Worm (Caenorhabditis elegans) whole organism, late embryonic: Measurements from ENCODE around the gene F42G2.5.

ENCODE experiments used
- K02D7.2 ChIP-seq: sonication (generic microtip); optimal IDR thresholded peaks from 2 replicates; lab custom pipeline; 2017; ENCODE audit warnings: mild to moderate bottlenecking, missing genetic modification characterization, missing compliant biosample characterization
- K09A11.1 ChIP-seq: sonication (generic microtip); optimal IDR thresholded peaks from 2 replicates; lab custom pipeline; 2017; ENCODE audit warnings: antibody characterized with exemption, mild to moderate bottlenecking, missing genetic modification characterization, missing compliant biosample characterization; ENCODE audit not compliant: insufficient read depth
- T23F11.4 ChIP-seq: fragments of 200-800 bp; sonication (Bioruptor generic); optimal IDR thresholded peaks from 2 replicates; lab custom pipeline; 2018; ENCODE audit warnings: mild to moderate bottlenecking, missing genetic modification characterization, missing compliant biosample characterization
- Y22D7AL.16 ChIP-seq: sonication (generic microtip); optimal IDR thresholded peaks from 2 replicates; lab custom pipeline; 2016; ENCODE audit warnings: missing genetic modification characterization, missing compliant biosample characterization
- ama-1 ChIP-seq: fragments of 150-350 bp; optimal IDR thresholded peaks from 2 replicates; lab custom pipeline; 2014
- ceh-18 ChIP-seq: sonication (generic microtip); optimal IDR thresholded peaks from 2 replicates; lab custom pipeline; 2016; ENCODE audit warnings: missing genetic modification characterization, missing compliant biosample characterization
- ceh-2 ChIP-seq: sonication (generic microtip); optimal IDR thresholded peaks from 2 replicates; lab custom pipeline; 2016; ENCODE audit warnings: missing genotype, missing genetic modification characterization, missing compliant biosample characterization
- ceh-22 ChIP-seq: sonication (generic microtip); optimal IDR thresholded peaks from 2 replicates; lab custom pipeline; 2017; ENCODE audit warnings: missing biosample characterization, missing genetic modification characterization
- ceh-30 ChIP-seq: fragments of 150-350 bp; optimal IDR thresholded peaks from 2 replicates; lab custom pipeline; 2014; ENCODE audit warnings: missing biosample characterization, missing genetic modification characterization
- ceh-34 ChIP-seq: sonication (generic microtip); optimal IDR thresholded peaks from 2 replicates; lab custom pipeline; 2016; ENCODE audit warnings: mild to moderate bottlenecking, missing genetic modification characterization, missing compliant biosample characterization
- ceh-6 ChIP-seq: fragments of 200-800 bp; sonication (Bioruptor generic); optimal IDR thresholded peaks from 2 replicates; lab custom pipeline; 2018; ENCODE audit warnings: mild to moderate bottlenecking, missing genetic modification characterization, missing compliant biosample characterization
- ceh-9 ChIP-seq: sonication (generic microtip); optimal IDR thresholded peaks from 2 replicates; lab custom pipeline; 2016; ENCODE audit warnings: mild to moderate bottlenecking, missing genetic modification characterization, inconsistent platforms, missing compliant biosample characterization
- elt-2 ChIP-seq: sonication (generic microtip); optimal IDR thresholded peaks from 2 replicates; lab custom pipeline; 2016; ENCODE audit warnings: missing genetic modification reagents, missing genetic modification characterization, missing compliant biosample characterization
- elt-4 ChIP-seq: sonication (generic microtip); optimal IDR thresholded peaks from 2 replicates; lab custom pipeline; 2016; ENCODE audit warnings: missing genetic modification characterization, missing compliant biosample characterization
- ets-4 ChIP-seq: sonication (generic microtip); optimal IDR thresholded peaks from 2 replicates; lab custom pipeline; 2016; ENCODE audit warnings: missing genetic modification characterization, missing compliant biosample characterization
- hlh-13 ChIP-seq: fragments of 200-800 bp; sonication (Bioruptor generic); optimal IDR thresholded peaks from 2 replicates; lab custom pipeline; 2018; ENCODE audit warnings: mild to moderate bottlenecking, missing genetic modification characterization, missing compliant biosample characterization
- hlh-30 ChIP-seq: sonication (generic microtip); optimal IDR thresholded peaks from 2 replicates; lab custom pipeline; 2017; ENCODE audit warnings: antibody characterized with exemption, missing genetic modification characterization, missing compliant biosample characterization; ENCODE audit not compliant: insufficient read depth
- hlh-6 ChIP-seq: sonication (generic microtip); optimal IDR thresholded peaks from 2 replicates; lab custom pipeline; 2016; ENCODE audit warnings: missing genotype, missing genetic modification characterization, missing compliant biosample characterization
- hlh-8 ChIP-seq: sonication (generic microtip); optimal IDR thresholded peaks from 2 replicates; lab custom pipeline; 2016; ENCODE audit warnings: missing genotype, missing genetic modification characterization, missing compliant biosample characterization
- mec-3 ChIP-seq: sonication (generic microtip); optimal IDR thresholded peaks from 2 replicates; lab custom pipeline; 2016; ENCODE audit warnings: borderline replicate concordance, missing genetic modification characterization, missing compliant biosample characterization
- nfya-1 ChIP-seq: sonication (generic microtip); optimal IDR thresholded peaks from 2 replicates; lab custom pipeline; 2017; ENCODE audit warnings: missing genetic modification characterization, mild to moderate bottlenecking, missing compliant biosample characterization, antibody characterized with exemption, moderate library complexity
- nhr-11 ChIP-seq: fragments of 150-350 bp; optimal IDR thresholded peaks from 2 replicates; lab custom pipeline; 2014; ENCODE audit warnings: missing biosample characterization, missing genetic modification characterization
- pag-3 ChIP-seq: sonication (generic microtip); optimal IDR thresholded peaks from 2 replicates; lab custom pipeline; 2016; ENCODE audit warnings: missing compliant biosample characterization, missing genetic modification characterization, borderline replicate concordance
- pha-2 ChIP-seq: sonication (generic microtip); optimal IDR thresholded peaks from 2 replicates; lab custom pipeline; 2017; ENCODE audit warnings: mild to moderate bottlenecking, missing genetic modification characterization, missing compliant biosample characterization
- pqm-1 ChIP-seq: sonication (generic microtip); optimal IDR thresholded peaks from 2 replicates; lab custom pipeline; 2016; ENCODE audit warnings: missing genetic modification characterization, missing compliant biosample characterization
- rnt-1 ChIP-seq: sonication (generic microtip); optimal IDR thresholded peaks from 2 replicates; lab custom pipeline; 2016; ENCODE audit warnings: missing genetic modification characterization, missing compliant biosample characterization
- sdc-2 ChIP-seq: sonication (generic microtip); optimal IDR thresholded peaks from 2 replicates; lab custom pipeline; 2016; ENCODE audit warnings: missing genotype, missing genetic modification characterization, missing compliant biosample characterization
- sox-4 ChIP-seq: sonication (generic microtip); optimal IDR thresholded peaks from 2 replicates; lab custom pipeline; 2017; ENCODE audit warnings: mild to moderate bottlenecking, missing genetic modification characterization, inconsistent platforms, missing compliant biosample characterization
- tbx-7 ChIP-seq: sonication (generic microtip); optimal IDR thresholded peaks from 2 replicates; lab custom pipeline; 2016; ENCODE audit warnings: missing genotype, missing genetic modification characterization, missing compliant biosample characterization
- unc-55 ChIP-seq: sonication (generic microtip); optimal IDR thresholded peaks from 2 replicates; lab custom pipeline; 2017; ENCODE audit warnings: missing biosample characterization, missing genetic modification reagents, missing genetic modification characterization
- zip-5 ChIP-seq: sonication (generic microtip); optimal IDR thresholded peaks from 2 replicates; lab custom pipeline; 2016; ENCODE audit warnings: missing genetic modification characterization, missing compliant biosample characterization

The F42G2.5 gene

DNA sequence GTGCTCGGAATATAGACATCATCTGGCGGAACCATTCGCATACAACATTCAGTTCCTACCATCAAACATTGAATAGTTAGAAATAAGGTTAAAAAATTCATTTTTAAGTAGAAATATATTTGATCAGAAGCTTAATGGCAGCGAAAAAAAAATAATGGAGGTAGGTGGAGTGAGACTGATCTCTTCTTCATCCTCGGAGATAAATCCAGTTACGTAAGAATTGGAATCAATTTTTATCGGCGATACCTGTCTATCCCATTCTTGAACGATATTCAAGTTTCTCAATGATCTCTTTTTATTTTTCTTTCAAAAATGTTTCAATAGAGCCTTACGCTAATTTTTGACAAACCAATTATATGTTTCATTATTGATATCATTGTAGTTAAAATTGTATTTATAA is 32.3 kb downstream of the F42G2.5 start, which contains the start of gene F16G10.9:
F16G10.9 (minus strand) TSS at position 101 of the 400 bp plus-strand sequence.
- TF ChIP-seq tbx-7 (tag; lab: Kevin White, UChicago) (no peak), ceh-9 (tag; lab: Kevin White, UChicago) (no peak), pag-3 (no peak), ceh-6 (GFP tag; lab: Kevin White, UChicago) (no peak), ceh-30 (tag; lab: Kevin White, UChicago) (no peak), ceh-34 (tag; lab: Kevin White, UChicago) (no peak), K09A11.1 (tag; lab: Kevin White, UChicago) (no peak)

DNA sequence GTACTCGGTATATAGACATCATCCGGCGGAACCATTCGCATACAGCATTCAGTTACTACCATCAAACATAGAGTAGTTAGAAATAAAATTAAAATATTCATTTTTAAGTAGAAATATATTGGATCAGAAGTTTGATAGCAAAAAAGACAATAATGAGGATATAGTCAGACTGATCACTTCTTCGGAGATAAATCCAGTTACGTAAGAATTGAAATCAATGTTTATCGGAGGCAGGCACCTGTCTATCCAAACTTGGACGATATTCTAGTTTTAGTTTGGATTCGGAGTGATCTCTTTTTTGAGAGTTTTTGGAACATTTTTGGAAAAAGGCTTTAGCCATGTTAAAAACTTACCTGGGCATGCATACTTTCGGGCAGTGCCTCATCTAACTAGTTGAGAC is 34.5 kb downstream of the F42G2.5 start, which contains the start of gene F16G10.8:
F16G10.8 (minus strand) TSS at position 101 of the 400 bp plus-strand sequence.
- no peak for TF ChIP-seq pag-3
- TF ChIP-seq zip-5 (tag; lab: Kevin White, UChicago) = no peak
- no peak for TF ChIP-seq hlh-30
- no peak for TF ChIP-seq Y22D7AL.16 (tag; lab: Kevin White, UChicago)
- TF ChIP-seq hlh-8 = no peak
- TF ChIP-seq sox-4 = no peak
- TF ChIP-seq nhr-11 (tag; lab: Kevin White, UChicago) = no peak
- TF ChIP-seq hlh-13 = no peak
- TF ChIP-seq ama-1 (lab: Kevin White, UChicago) = no peak
- no peak for TF ChIP-seq K02D7.2 (tag; lab: Kevin White, UChicago)
- TF ChIP-seq elt-2 (tag; lab: Kevin White, UChicago) = no peak
- no peak for TF ChIP-seq rnt-1 (tag; lab: Kevin White, UChicago)
- TF ChIP-seq, all 69 proteins: peak for 0

DNA sequence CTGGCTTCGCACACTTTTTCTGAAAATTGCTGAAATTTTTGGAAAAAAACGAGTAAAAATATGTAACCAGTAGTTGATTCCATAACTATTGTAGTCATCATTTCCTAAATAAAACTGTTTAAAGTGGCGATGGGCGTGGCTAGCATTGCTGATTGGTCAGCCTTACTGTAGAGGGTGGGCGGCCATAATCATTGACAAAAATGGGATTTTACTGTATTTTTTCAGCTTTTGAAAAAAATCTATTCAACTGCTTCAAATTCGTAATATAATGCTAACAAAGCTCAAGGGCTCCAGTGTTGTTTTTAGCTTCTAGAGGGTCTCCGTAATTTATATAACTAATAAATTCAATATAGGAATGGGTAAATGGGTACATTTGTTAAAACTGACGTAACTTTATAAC is 37.6 kb downstream of the F42G2.5 start, which contains the start of gene F16G10.7:
F16G10.7 (minus strand) TSS at position 101 of the 400 bp plus-strand sequence.
- TF ChIP-seq T23F11.4 (GFP tag; lab: Kevin White, UChicago) (no peak), nfya-1 (tag; lab: Kevin White, UChicago) (peak; percentile 6), unc-55 (GFP tag; lab: Kevin White, UChicago) (no peak), Y22D7AL.16 (tag; lab: Kevin White, UChicago) (no peak)

DNA sequence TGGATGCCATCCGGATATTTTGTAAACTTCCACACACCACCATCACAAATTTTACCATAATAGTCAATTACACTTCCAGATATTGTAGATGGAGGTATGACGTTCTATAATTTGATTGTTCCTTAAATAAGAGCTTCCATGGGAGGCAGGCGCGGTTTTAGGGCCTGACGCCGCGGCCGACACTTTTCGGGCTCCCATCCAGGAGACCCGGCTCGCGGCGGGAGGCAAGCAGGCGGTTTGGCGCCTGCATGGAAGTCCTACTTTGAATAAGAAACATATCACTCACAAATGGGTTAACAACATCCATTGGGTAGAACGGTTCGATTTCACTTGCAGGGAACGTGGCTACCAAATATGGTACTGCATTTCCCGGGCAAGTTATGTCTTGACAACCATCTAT is 38.1 kb downstream of the F42G2.5 start:
- no peak for TF ChIP-seq hlh-6 (tag; lab: Kevin White, UChicago)
- no peak for TF ChIP-seq ceh-22 (tag; lab: Kevin White, UChicago)
- TF ChIP-seq zip-5 (tag; lab: Kevin White, UChicago) = no peak
- no peak for TF ChIP-seq hlh-13
- TF ChIP-seq elt-4 (tag; lab: Kevin White, UChicago) = no peak
- TF ChIP-seq ceh-18 (tag; lab: Kevin White, UChicago) = no peak
- TF ChIP-seq sdc-2 (tag; lab: Kevin White, UChicago) = no peak
- no peak for TF ChIP-seq pha-2 (tag; lab: Kevin White, UChicago)
- TF ChIP-seq ceh-6 (GFP tag; lab: Kevin White, UChicago) = no peak
- no peak for TF ChIP-seq ets-4 (tag; lab: Kevin White, UChicago)

DNA sequence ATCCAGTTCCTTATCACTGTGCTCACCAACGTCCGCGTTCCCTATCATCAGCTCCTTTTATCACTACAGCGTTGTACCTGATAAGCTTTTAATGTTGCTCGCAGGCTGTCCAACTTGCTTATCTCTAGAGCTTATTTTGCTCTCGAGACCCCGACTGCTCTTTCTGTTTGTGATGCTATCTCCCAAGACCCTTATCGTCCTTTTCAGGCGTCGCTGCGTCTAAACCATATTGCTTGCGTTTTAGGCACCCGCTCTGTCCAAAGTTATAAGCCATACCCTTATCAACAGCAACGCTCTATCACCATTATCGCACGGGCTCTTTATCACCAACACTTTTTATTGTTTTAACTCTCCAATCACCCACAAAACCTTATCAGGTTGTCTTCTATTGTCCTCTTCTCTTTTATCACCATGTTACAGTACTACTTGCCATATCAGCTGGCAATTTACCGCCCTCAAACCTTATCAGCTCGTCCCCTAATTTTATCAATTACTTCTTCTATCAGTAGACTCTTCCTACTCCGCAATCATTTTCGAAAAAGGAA is 39.3 kb downstream of the F42G2.5 start:
- TF ChIP-seq pqm-1 (peak; percentile 98), elt-2 (tag; lab: Kevin White, UChicago) (peak; percentile 100), elt-4 (tag; lab: Kevin White, UChicago) (peak; percentile 36), ets-4 (tag; lab: Kevin White, UChicago) (peak; percentile 57), zip-5 (tag; lab: Kevin White, UChicago) (peak; percentile 70), mec-3 (tag; lab: Kevin White, UChicago) (no peak)

DNA sequence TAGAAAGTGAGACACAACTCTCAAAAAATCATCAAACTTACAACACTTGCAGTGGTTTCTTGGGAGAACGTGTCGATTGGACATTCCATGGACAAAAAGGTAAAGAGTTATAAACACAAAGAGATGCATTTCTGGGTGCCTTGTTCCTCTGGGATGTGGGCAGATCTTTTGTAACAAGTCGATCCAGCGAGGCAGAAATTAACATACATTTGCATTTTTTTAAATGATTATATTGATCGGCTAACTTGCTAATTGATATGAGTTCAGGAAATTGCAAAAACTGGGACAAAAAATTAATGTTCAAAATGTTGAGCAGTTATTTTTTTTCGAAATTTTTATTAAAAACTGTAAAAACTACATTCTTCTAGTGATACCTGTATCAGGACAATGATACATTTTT is 40.0 kb downstream of the F42G2.5 start, which contains the start of gene F16G10.6:
F16G10.6 (minus strand) TSS at position 101 of the 400 bp plus-strand sequence.
- TF ChIP-seq ceh-22 (tag; lab: Kevin White, UChicago) (no peak), unc-55 (GFP tag; lab: Kevin White, UChicago) (no peak), ceh-2 (no peak), pha-2 (tag; lab: Kevin White, UChicago) (no peak), K02D7.2 (tag; lab: Kevin White, UChicago) (no peak)
